Fruit fly (Drosophila melanogaster) whole organism, embryonic: Measurements from ENCODE around the gene faf.

Experiments
- Adf1 ChIP-seq: fragments of 200-800 bp; sonication (Bioruptor generic); IDR thresholded peaks from 2 replicates; pipeline ENCODE4 v1.3.6; 2022; ENCODE audit warnings: missing biosample characterization, missing genetic modification characterization
- Asciz ChIP-seq: fragments of 200-800 bp; sonication (Bioruptor generic); optimal IDR thresholded peaks from 2 replicates; lab custom pipeline; 2017; ENCODE audit warnings: missing biosample characterization, mild to moderate bottlenecking, missing genetic modification characterization, missing genetic modification reagents
- CG10147 ChIP-seq: fragments of 200-800 bp; sonication (Bioruptor generic); optimal IDR thresholded peaks from 2 replicates; lab custom pipeline; 2019; ENCODE audit warnings: missing biosample characterization, mild to moderate bottlenecking, missing genetic modification characterization, moderate library complexity
- CG11504 ChIP-seq: fragments of 200-800 bp; sonication (Bioruptor generic); optimal IDR thresholded peaks from 3 replicates; lab custom pipeline; 2019; ENCODE audit warnings: missing biosample characterization, mild to moderate bottlenecking, missing genetic modification characterization, moderate library complexity
- CG11696 ChIP-seq: fragments of 200-800 bp; sonication (Bioruptor generic); IDR thresholded peaks from 2 replicates; pipeline ENCODE4 v1.3.6; 2022; ENCODE audit warnings: missing biosample characterization, missing genetic modification characterization
- CG12659 ChIP-seq: fragments of 200-800 bp; sonication (Bioruptor generic); optimal IDR thresholded peaks from 3 replicates; lab custom pipeline; 2017; ENCODE audit warnings: mild to moderate bottlenecking, missing biosample characterization, missing genetic modification reagents, missing genetic modification characterization
- CG13424 ChIP-seq: fragments of 200-800 bp; sonication (Bioruptor generic); optimal IDR thresholded peaks from 2 replicates; lab custom pipeline; 2019; ENCODE audit warnings: missing biosample characterization, mild to moderate bottlenecking, missing genetic modification characterization, moderate library complexity
- CG13624 ChIP-seq: fragments of 200-800 bp; sonication (Bioruptor generic); optimal IDR thresholded peaks from 2 replicates; lab custom pipeline; 2016; ENCODE audit warnings: missing biosample characterization, missing genetic modification characterization
- CG15601 ChIP-seq: fragments of 200-800 bp; sonication (Bioruptor generic); optimal IDR thresholded peaks from 3 replicates; lab custom pipeline; 2019; ENCODE audit warnings: missing biosample characterization, mild to moderate bottlenecking, missing genetic modification characterization, moderate library complexity
- CG15696 ChIP-seq: fragments of 200-800 bp; sonication (Bioruptor generic); optimal IDR thresholded peaks from 2 replicates; lab custom pipeline; 2019; ENCODE audit warnings: missing biosample characterization, mild to moderate bottlenecking, missing genetic modification characterization, moderate library complexity
- CG16779 ChIP-seq: fragments of 200-800 bp; sonication (Bioruptor generic); IDR thresholded peaks from 2 replicates; pipeline ENCODE4 v1.3.6; 2022; ENCODE audit warnings: missing biosample characterization, missing genetic modification characterization
- CG16815 ChIP-seq: fragments of 200-800 bp; sonication (Bioruptor generic); optimal IDR thresholded peaks from 3 replicates; lab custom pipeline; 2017; ENCODE audit warnings: missing biosample characterization, mild to moderate bottlenecking, missing genetic modification characterization
- CG31388 ChIP-seq: fragments of 200-800 bp; sonication (Bioruptor generic); optimal IDR thresholded peaks from 2 replicates; lab custom pipeline; 2016; ENCODE audit warnings: missing biosample characterization, missing genetic modification characterization
- CG34224 ChIP-seq: fragments of 200-800 bp; sonication (Bioruptor generic); IDR thresholded peaks from 3 replicates; pipeline ENCODE4 v1.3.6; 2022; ENCODE audit warnings: missing biosample characterization, missing genetic modification characterization; ENCODE audit not compliant: partially characterized antibody
- CG34422 ChIP-seq: fragments of 200-800 bp; sonication (Bioruptor generic); IDR thresholded peaks from 3 replicates; pipeline ENCODE4 v1.3.6; 2022; ENCODE audit warnings: missing biosample characterization, missing genetic modification characterization
- CG4820 ChIP-seq: fragments of 200-800 bp; sonication (Bioruptor generic); optimal IDR thresholded peaks from 3 replicates; lab custom pipeline; 2016; ENCODE audit warnings: missing biosample characterization, missing genetic modification characterization
- CG6175 ChIP-seq: fragments of 200-800 bp; sonication (Bioruptor generic); IDR thresholded peaks from 3 replicates; pipeline ENCODE4 v1.3.6; 2022; ENCODE audit warnings: missing biosample characterization, missing genetic modification characterization
- CG7745 ChIP-seq: fragments of 200-800 bp; sonication (Bioruptor generic); optimal IDR thresholded peaks from 2 replicates; lab custom pipeline; 2018; ENCODE audit warnings: missing biosample characterization, mild to moderate bottlenecking, missing genetic modification characterization, moderate library complexity
- CG7786 ChIP-seq: fragments of 200-800 bp; sonication (Bioruptor generic); optimal IDR thresholded peaks from 2 replicates; lab custom pipeline; 2016; ENCODE audit warnings: missing biosample characterization, missing genetic modification characterization
- CG7928 ChIP-seq: fragments of 200-800 bp; sonication (Bioruptor generic); optimal IDR thresholded peaks from 2 replicates; lab custom pipeline; 2017; ENCODE audit warnings: missing biosample characterization, mild to moderate bottlenecking, missing genetic modification characterization
- CG8765 ChIP-seq: fragments of 200-800 bp; sonication (Bioruptor generic); IDR thresholded peaks from 2 replicates; pipeline ENCODE4 v1.3.6; 2022; ENCODE audit warnings: missing biosample characterization, missing genetic modification characterization
- CG9609 ChIP-seq: fragments of 200-800 bp; sonication (Bioruptor generic); optimal IDR thresholded peaks from 3 replicates; lab custom pipeline; 2016; ENCODE audit warnings: missing biosample characterization, missing genetic modification characterization
- Dad ChIP-seq: fragments of 200-800 bp; sonication (Bioruptor generic); optimal IDR thresholded peaks from 3 replicates; lab custom pipeline; 2016; ENCODE audit warnings: missing biosample characterization, missing genetic modification characterization
- Deaf1 ChIP-seq: fragments of 200-800 bp; optimal IDR thresholded peaks from 3 replicates; lab custom pipeline; 2019; ENCODE audit warnings: missing biosample characterization, mild to moderate bottlenecking, missing genetic modification characterization, moderate library complexity
- Dip3 ChIP-seq: fragments of 200-800 bp; sonication (Bioruptor generic); optimal IDR thresholded peaks from 3 replicates; lab custom pipeline; 2016; ENCODE audit warnings: missing biosample characterization, missing genetic modification characterization
- Doc3 ChIP-seq: fragments of 200-800 bp; sonication (Bioruptor generic); IDR thresholded peaks from 3 replicates; pipeline ENCODE4 v1.3.6; 2022; ENCODE audit warnings: missing biosample characterization, missing genetic modification characterization; ENCODE audit not compliant: partially characterized antibody
- Eip74EF ChIP-seq, 2 experiments: fragments of 200-800 bp in 1 of 2; fragments of >200 bp in 1 of 2; sonication (Bioruptor generic) in 1 of 2; optimal IDR thresholded peaks; 2 replicates each; lab custom pipeline; 2017 to 2019; ENCODE audit warnings: missing biosample characterization in 2 of 2, missing genetic modification characterization in 2 of 2, mild to moderate bottlenecking in 1 of 2, moderate library complexity in 1 of 2
- Fer2 ChIP-seq: fragments of 200-800 bp; sonication (Bioruptor generic); optimal IDR thresholded peaks from 2 replicates; lab custom pipeline; 2018; ENCODE audit warnings: missing biosample characterization, mild to moderate bottlenecking, missing genetic modification characterization, moderate library complexity
- H2.0 ChIP-seq: fragments of 200-800 bp; sonication (Bioruptor generic); IDR thresholded peaks from 2 replicates; pipeline ENCODE4 v1.3.6; 2022; ENCODE audit warnings: missing biosample characterization, missing genetic modification characterization
- Hey ChIP-seq: fragments of 200-800 bp; sonication (Bioruptor generic); optimal IDR thresholded peaks from 3 replicates; lab custom pipeline; 2018; ENCODE audit warnings: missing biosample characterization, mild to moderate bottlenecking, missing genetic modification characterization
- Jarid2 ChIP-seq: fragments of 200-800 bp; sonication (Bioruptor generic); optimal IDR thresholded peaks from 3 replicates; lab custom pipeline; 2017; ENCODE audit warnings: mild to moderate bottlenecking, missing biosample characterization, missing genetic modification reagents, missing genetic modification characterization
- Sry-δ ChIP-seq: fragments of 200-800 bp; sonication (Bioruptor generic); optimal IDR thresholded peaks from 2 replicates; lab custom pipeline; 2016; ENCODE audit warnings: missing biosample characterization, missing genetic modification characterization
- ab ChIP-seq: fragments of 200-800 bp; sonication (Bioruptor generic); optimal IDR thresholded peaks from 2 replicates; lab custom pipeline; 2016; ENCODE audit warnings: missing biosample characterization, missing genetic modification characterization
- aop ChIP-seq: fragments of 200-800 bp; sonication (Bioruptor generic); IDR thresholded peaks from 2 replicates; pipeline ENCODE4 v1.3.6; 2022; ENCODE audit warnings: missing biosample characterization, missing genetic modification characterization
- ash1 ChIP-seq: fragments of 200-800 bp; sonication (Bioruptor generic); optimal IDR thresholded peaks from 2 replicates; lab custom pipeline; 2018; ENCODE audit warnings: missing biosample characterization, mild to moderate bottlenecking, missing genetic modification characterization
- croc ChIP-seq: fragments of 200-800 bp; sonication (Bioruptor generic); conservative IDR thresholded peaks from 3 replicates; pipeline ENCODE4 v1.3.6; 2022; ENCODE audit warnings: missing biosample characterization, missing genetic modification characterization
- crol ChIP-seq: fragments of 200-800 bp; sonication (Bioruptor generic); IDR thresholded peaks from 2 replicates; pipeline ENCODE4 v1.3.6; 2022; ENCODE audit warnings: missing biosample characterization, missing genetic modification characterization
- dysf ChIP-seq: fragments of 200-800 bp; sonication (Bioruptor generic); IDR thresholded peaks from 3 replicates; pipeline ENCODE4 v1.3.6; 2022; ENCODE audit warnings: missing biosample characterization, missing genetic modification characterization
- fd102C ChIP-seq: fragments of 200-800 bp; sonication (Bioruptor generic); optimal IDR thresholded peaks from 2 replicates; lab custom pipeline; 2018; ENCODE audit warnings: missing biosample characterization, mild to moderate bottlenecking, missing genetic modification characterization, moderate library complexity
- fd64A ChIP-seq: fragments of 200-800 bp; sonication (Bioruptor generic); optimal IDR thresholded peaks from 3 replicates; lab custom pipeline; 2018; ENCODE audit warnings: missing biosample characterization, mild to moderate bottlenecking, missing genetic modification characterization
- kah ChIP-seq: fragments of 200-800 bp; sonication (Bioruptor generic); optimal IDR thresholded peaks from 2 replicates; lab custom pipeline; 2018; ENCODE audit warnings: missing biosample characterization, mild to moderate bottlenecking, missing genetic modification characterization
- lab ChIP-seq: fragments of 200-800 bp; sonication (Bioruptor generic); optimal IDR thresholded peaks from 3 replicates; lab custom pipeline; 2017; ENCODE audit warnings: missing biosample characterization, missing genetic modification characterization, mild to moderate bottlenecking, moderate library complexity, missing genetic modification reagents
- psq ChIP-seq: fragments of 200-800 bp; sonication (Bioruptor generic); optimal IDR thresholded peaks from 2 replicates; lab custom pipeline; 2017; ENCODE audit warnings: missing biosample characterization, missing genetic modification characterization
- ranshi ChIP-seq: fragments of 200-800 bp; sonication (Bioruptor generic); IDR thresholded peaks from 2 replicates; pipeline ENCODE4 v1.3.6; 2022; ENCODE audit warnings: missing biosample characterization, missing genetic modification characterization
- sc ChIP-seq, 3 experiments: fragments of >200 bp in 2 of 3; fragments of 200-800 bp in 1 of 3; sonication (Bioruptor generic) in 1 of 3; optimal IDR thresholded peaks; 2 replicates in 2 of 3; 3 replicates in 1 of 3; lab custom pipeline; 2017; ENCODE audit warnings: mild to moderate bottlenecking in 1 of 3, missing biosample characterization in 1 of 3, missing genetic modification characterization in 1 of 3, missing genetic modification reagents in 1 of 3
- tap ChIP-seq: fragments of 200-800 bp; optimal IDR thresholded peaks from 3 replicates; lab custom pipeline; 2019; ENCODE audit warnings: missing biosample characterization, mild to moderate bottlenecking, missing genetic modification characterization, moderate library complexity
- wor ChIP-seq: fragments of 200-800 bp; sonication (Bioruptor generic); IDR thresholded peaks from 2 replicates; pipeline ENCODE4 v1.3.6; 2022; ENCODE audit warnings: missing biosample characterization, missing genetic modification characterization

faf gene

dm6 chr3R:31776583-31777362, at the start of gene faf, which contains the start of gene CG2126 (continued):
- peak; percentile 87 for TF ChIP-seq CG13424 (tag; lab: Kevin White, UChicago)
- TF ChIP-seq Dip3 = peak; percentile 61
- no peak for TF ChIP-seq ash1 (GFP tag; lab: Kevin White, UChicago)
- TF ChIP-seq CG12659 (GFP tag; lab: Kevin White, UChicago) = peak; percentile 91
- no peak for TF ChIP-seq Jarid2 (GFP tag; lab: Kevin White, UChicago)
- peak; percentile 18; the same call in 1 of the 2 replicates for TF ChIP-seq Adf1 (GFP tag; lab: Robert Waterston, UW)
- TF ChIP-seq fd64A (GFP tag; lab: Kevin White, UChicago) = no peak
- TF ChIP-seq Dad (GFP tag; lab: Kevin White, UChicago) = peak; percentile 5
- peak; percentile 41; the same call in 1 of the 2 replicates for TF ChIP-seq wor (GFP tag; lab: Robert Waterston, UW)
- TF ChIP-seq CG6175 (GFP tag; lab: Robert Waterston, UW) = 0 out of 3 replicates have a peak, but pooled peaks have one; percentile 50
- no peak for TF ChIP-seq Hey
- TF ChIP-seq psq (GFP tag; lab: Kevin White, UChicago) = peak; percentile 35
- peak; percentile 37 for TF ChIP-seq CG13624 (GFP tag; lab: Kevin White, UChicago)
- TF ChIP-seq croc (GFP tag; lab: Robert Waterston, UW) = 0 out of 3 replicates have a peak, but pooled peaks have one; percentile 35
- TF ChIP-seq CG7786 (GFP tag; lab: Kevin White, UChicago) = peak; percentile 56
- TF ChIP-seq CG8765 (GFP tag; lab: Robert Waterston, UW) = peak; percentile 46; the same call in 1 of the 2 replicates
- TF ChIP-seq ab = no peak
- no peak for TF ChIP-seq Asciz (GFP tag; lab: Kevin White, UChicago)
- TF ChIP-seq Sry-δ (GFP tag; lab: Kevin White, UChicago) = peak; percentile 40
- no peak for TF ChIP-seq CG11504 (tag; lab: Kevin White, UChicago)
- 0 out of 3 replicates have a peak, but pooled peaks have one; percentile 45 for TF ChIP-seq Doc3 (GFP tag; lab: Robert Waterston, UW)
- peak in 1 of 2 experiments; percentile 62 for TF ChIP-seq Eip74EF (GFP tag; optimal IDR thresholded peaks at IDR 0.05; lab: Kevin White, UChicago)
- TF ChIP-seq CG16779 (GFP tag; lab: Robert Waterston, UW) = no peak
- TF ChIP-seq tap = no peak
- peak; percentile 73 for TF ChIP-seq ranshi (GFP tag; lab: Robert Waterston, UW)
- peak; percentile 43 for TF ChIP-seq CG7928 (GFP tag; lab: Kevin White, UChicago)
- TF ChIP-seq H2.0 (GFP tag; lab: Robert Waterston, UW) = peak; percentile 78
- TF ChIP-seq CG10147 = peak; percentile 60
- no peak for TF ChIP-seq crol (GFP tag; lab: Robert Waterston, UW)
- no peak for TF ChIP-seq lab (GFP tag; lab: Kevin White, UChicago)
- peak; percentile 48 for TF ChIP-seq CG31388 (GFP tag; lab: Kevin White, UChicago)
- TF ChIP-seq fd102C (GFP tag; lab: Kevin White, UChicago) = no peak
- TF ChIP-seq CG16815 (GFP tag; lab: Kevin White, UChicago) = peak; percentile 54
- TF ChIP-seq kah = peak; percentile 24
- TF ChIP-seq sc (optimal IDR thresholded peaks at IDR 0.05; lab: Kevin White, UChicago) = no peak
- TF ChIP-seq sc (GFP tag; optimal IDR thresholded peaks at IDR 0.05; lab: Kevin White, UChicago) = peak; percentile 36
- TF ChIP-seq Deaf1 (tag; lab: Kevin White, UChicago) = peak; percentile 54
- no peak for TF ChIP-seq aop (GFP tag; lab: Robert Waterston, UW)
- peak; percentile 45 for TF ChIP-seq CG9609 (GFP tag; lab: Kevin White, UChicago)
- peak; percentile 79 for TF ChIP-seq dysf
- peak; percentile 51 for TF ChIP-seq CG11696
- TF ChIP-seq CG15696 (tag; lab: Kevin White, UChicago) = peak; percentile 73
- no peak for TF ChIP-seq CG7745 (tag; lab: Kevin White, UChicago)
- peak; percentile 80 for TF ChIP-seq Fer2 (tag; lab: Kevin White, UChicago)
- TF ChIP-seq CG4820 (GFP tag; lab: Kevin White, UChicago) = peak; percentile 61
- TF ChIP-seq CG34224 = peak; percentile 51; the same call in 2 of the 3 replicates
- TF ChIP-seq CG15601 = peak; percentile 74
- TF ChIP-seq CG34422 = peak; percentile 80; the same call in 2 of the 3 replicates
